Fruit fly (Drosophila melanogaster): ENCODE measurements around the gene Atg2.
A peak's percentile ranks its signal among the peaks of the same experiment; 100 is the strongest.

Atg2 gene

dm6 chr3L:2734363-2735160 is 39.6 kb upstream of the Atg2 start:
- TF ChIP-seq Snoo (tag; optimal IDR thresholded peaks at IDR 0.05) (no peak), CG34367 (tag; optimal IDR thresholded peaks at IDR 0.05) (no peak), CG32121 (GFP tag; IDR thresholded peaks at IDR 0.05) (peak; percentile 70), D1 (tag; optimal IDR thresholded peaks at IDR 0.05) (no peak), CG8301 (tag; optimal IDR thresholded peaks at IDR 0.05) (peak; percentile 6), CG17806 (tag; optimal IDR thresholded peaks at IDR 0.05) (no peak), CG8159 (tag; optimal IDR thresholded peaks at IDR 0.05) (peak; percentile 8), rn (GFP tag; IDR thresholded peaks at IDR 0.05) (no peak), Pif1B (GFP tag; optimal IDR thresholded peaks at IDR 0.05) (no peak), CG9948 (tag; optimal IDR thresholded peaks at IDR 0.05) (peak; percentile 18), CG12605 (GFP tag; IDR thresholded peaks at IDR 0.05) (no peak), fd96Ca (GFP tag; IDR thresholded peaks at IDR 0.05) (peak; percentile 58; the same call in 1 of the 3 replicates), CG15710 (tag; optimal IDR thresholded peaks at IDR 0.05) (no peak), CG4496 (GFP tag; IDR thresholded peaks at IDR 0.05) (peak; percentile 71), Ets98B (GFP tag; IDR thresholded peaks at IDR 0.05) (no peak), CG10348 (GFP tag; IDR thresholded peaks at IDR 0.05) (no peak), CG13204 (GFP tag; optimal IDR thresholded peaks at IDR 0.05) (no peak), CG14655 (GFP tag; optimal IDR thresholded peaks at IDR 0.05) (peak; percentile 9), Pif1A (GFP tag; optimal IDR thresholded peaks at IDR 0.05) (no peak), gl (tag; optimal IDR thresholded peaks at IDR 0.05) (no peak), EcR (GFP tag; optimal IDR thresholded peaks at IDR 0.05) (no peak)

dm6 chr3L:2739450-2739849 is 34.7 kb upstream of the Atg2 start, which contains the start of gene Acp62F:
Gene Acp62F (plus strand): TSS chr3L:2739750.
- TF ChIP-seq CG32121 (GFP tag; IDR thresholded peaks at IDR 0.05) (no peak), rn (GFP tag; IDR thresholded peaks at IDR 0.05) (no peak), Pif1A (GFP tag; optimal IDR thresholded peaks at IDR 0.05) (no peak), CG14655 (GFP tag; optimal IDR thresholded peaks at IDR 0.05) (no peak), Ets98B (GFP tag; IDR thresholded peaks at IDR 0.05) (no peak), CG15710 (tag; optimal IDR thresholded peaks at IDR 0.05) (no peak)

dm6 chr3L:2743755-2744154 is 30.4 kb upstream of the Atg2 start:
- TF ChIP-seq CG8301 (tag; optimal IDR thresholded peaks at IDR 0.05) (no peak), CG32121 (GFP tag; IDR thresholded peaks at IDR 0.05) (no peak), gl (tag; optimal IDR thresholded peaks at IDR 0.05) (no peak), Ets98B (GFP tag; IDR thresholded peaks at IDR 0.05) (no peak), CG34367 (tag; optimal IDR thresholded peaks at IDR 0.05) (no peak)

dm6 chr3L:2744963-2745362 is 29.2 kb upstream of the Atg2 start:
- TF ChIP-seq Snoo (tag; optimal IDR thresholded peaks at IDR 0.05), result no peak
- no peak for TF ChIP-seq CG32121 (GFP tag; IDR thresholded peaks at IDR 0.05)
- TF ChIP-seq Ets98B (GFP tag; IDR thresholded peaks at IDR 0.05), result no peak
- no peak for TF ChIP-seq CG10348 (GFP tag; IDR thresholded peaks at IDR 0.05)
- no peak for TF ChIP-seq CG8159 (tag; optimal IDR thresholded peaks at IDR 0.05)
- no peak for TF ChIP-seq gl (tag; optimal IDR thresholded peaks at IDR 0.05)
- TF ChIP-seq fd96Ca (GFP tag; IDR thresholded peaks at IDR 0.05), result no peak
- no peak for TF ChIP-seq CG15710 (tag; optimal IDR thresholded peaks at IDR 0.05)
- no peak for TF ChIP-seq Pif1A (GFP tag; optimal IDR thresholded peaks at IDR 0.05)
- no peak for TF ChIP-seq CG12605 (GFP tag; IDR thresholded peaks at IDR 0.05)
- no peak for TF ChIP-seq Pif1B (GFP tag; optimal IDR thresholded peaks at IDR 0.05)
- no peak for TF ChIP-seq CG34367 (tag; optimal IDR thresholded peaks at IDR 0.05)
- no peak for TF ChIP-seq CG8301 (tag; optimal IDR thresholded peaks at IDR 0.05)
- TF ChIP-seq D1 (tag; optimal IDR thresholded peaks at IDR 0.05), result no peak
- TF ChIP-seq CG13204 (GFP tag; optimal IDR thresholded peaks at IDR 0.05), result no peak
- TF ChIP-seq CG9948 (tag; optimal IDR thresholded peaks at IDR 0.05), result no peak
- no peak for TF ChIP-seq EcR (GFP tag; optimal IDR thresholded peaks at IDR 0.05)
- TF ChIP-seq CG4496 (GFP tag; IDR thresholded peaks at IDR 0.05), result no peak

dm6 chr3L:2745698-2746410 is 28.3 kb upstream of the Atg2 start:
- TF ChIP-seq D1 (tag; optimal IDR thresholded peaks at IDR 0.05), result no peak
- TF ChIP-seq CG8159 (tag; optimal IDR thresholded peaks at IDR 0.05), result no peak
- no peak for TF ChIP-seq gl (tag; optimal IDR thresholded peaks at IDR 0.05)
- TF ChIP-seq fd96Ca (GFP tag; IDR thresholded peaks at IDR 0.05), result no peak
- no peak for TF ChIP-seq CG12605 (GFP tag; IDR thresholded peaks at IDR 0.05)
- TF ChIP-seq CG4496 (GFP tag; IDR thresholded peaks at IDR 0.05), result no peak
- TF ChIP-seq EcR (GFP tag; optimal IDR thresholded peaks at IDR 0.05), result no peak
- no peak for TF ChIP-seq CG8301 (tag; optimal IDR thresholded peaks at IDR 0.05)
- TF ChIP-seq CG14655 (GFP tag; optimal IDR thresholded peaks at IDR 0.05), result no peak
- TF ChIP-seq CG15710 (tag; optimal IDR thresholded peaks at IDR 0.05), result no peak
- TF ChIP-seq Pif1A (GFP tag; optimal IDR thresholded peaks at IDR 0.05), result no peak
- no peak for TF ChIP-seq CG13204 (GFP tag; optimal IDR thresholded peaks at IDR 0.05)
- TF ChIP-seq CG17806 (tag; optimal IDR thresholded peaks at IDR 0.05), result no peak
- TF ChIP-seq CG9948 (tag; optimal IDR thresholded peaks at IDR 0.05), result no peak
- no peak for TF ChIP-seq Snoo (tag; optimal IDR thresholded peaks at IDR 0.05)

- TF ChIP-seq CG10348 (GFP tag; IDR thresholded peaks at IDR 0.05), result no peak
- TF ChIP-seq gl (tag; optimal IDR thresholded peaks at IDR 0.05), result no peak
Measured at dm6 chr3L:2748359-2748758, 25.8 kb upstream of the Atg2 start.

All from whole organism, pupa.